Fruit fly (Drosophila melanogaster) whole organism, embryonic: ENCODE data around the gene TTLL15.

Experiments
- CG10321 ChIP-seq: fragments of 200-800 bp; sonication (Bioruptor generic); IDR thresholded peaks from 2 replicates; pipeline ENCODE4 v1.3.6; 2022; ENCODE audit warnings: missing biosample characterization, missing genetic modification characterization
- CG10979 ChIP-seq: fragments of 200-800 bp; sonication (Bioruptor generic); optimal IDR thresholded peaks from 2 replicates; lab custom pipeline; 2018; ENCODE audit warnings: missing biosample characterization, mild to moderate bottlenecking, missing genetic modification characterization, moderate library complexity
- CG13624 ChIP-seq: fragments of 200-800 bp; sonication (Bioruptor generic); optimal IDR thresholded peaks from 2 replicates; lab custom pipeline; 2016; ENCODE audit warnings: missing biosample characterization, missing genetic modification characterization
- CG13775 ChIP-seq: fragments of 200-800 bp; sonication (Bioruptor generic); optimal IDR thresholded peaks from 3 replicates; lab custom pipeline; 2017; ENCODE audit warnings: missing biosample characterization, mild to moderate bottlenecking, missing genetic modification characterization
- CG13894 ChIP-seq: fragments of 200-800 bp; sonication (Bioruptor generic); optimal IDR thresholded peaks from 3 replicates; lab custom pipeline; 2018; ENCODE audit warnings: missing biosample characterization, mild to moderate bottlenecking, missing genetic modification characterization, moderate library complexity
- CG15479 ChIP-seq: fragments of 200-800 bp; sonication (Bioruptor generic); optimal IDR thresholded peaks from 3 replicates; lab custom pipeline; 2019; ENCODE audit warnings: missing biosample characterization, mild to moderate bottlenecking, missing genetic modification characterization, moderate library complexity
- CG15514 ChIP-seq: fragments of 200-800 bp; sonication (Bioruptor generic); optimal IDR thresholded peaks from 3 replicates; lab custom pipeline; 2017; ENCODE audit warnings: missing biosample characterization, missing genetic modification characterization, mild to moderate bottlenecking, moderate library complexity, missing genetic modification reagents
- CG1602 ChIP-seq: fragments of 200-800 bp; sonication (Bioruptor generic); optimal IDR thresholded peaks from 3 replicates; lab custom pipeline; 2016; ENCODE audit warnings: missing biosample characterization, missing genetic modification characterization
- CG1603 ChIP-seq: fragments of 200-800 bp; sonication (Bioruptor generic); optimal IDR thresholded peaks from 2 replicates; lab custom pipeline; 2019; ENCODE audit warnings: missing biosample characterization, mild to moderate bottlenecking, missing genetic modification characterization, moderate library complexity
- CG16815 ChIP-seq: fragments of 200-800 bp; sonication (Bioruptor generic); optimal IDR thresholded peaks from 3 replicates; lab custom pipeline; 2017; ENCODE audit warnings: missing biosample characterization, mild to moderate bottlenecking, missing genetic modification characterization
- CG17612 ChIP-seq: fragments of 200-800 bp; sonication (Bioruptor generic); IDR thresholded peaks from 2 replicates; pipeline ENCODE4 v1.3.6; 2022; ENCODE audit warnings: missing biosample characterization, missing genetic modification characterization
- CG17802 ChIP-seq: fragments of 200-800 bp; sonication (Bioruptor generic); optimal IDR thresholded peaks from 2 replicates; lab custom pipeline; 2018; ENCODE audit warnings: missing biosample characterization, mild to moderate bottlenecking, missing genetic modification characterization, moderate library complexity
- CG18599 ChIP-seq: fragments of 200-800 bp; sonication (Bioruptor generic); optimal IDR thresholded peaks from 3 replicates; lab custom pipeline; 2017; ENCODE audit warnings: missing biosample characterization, missing genetic modification characterization, mild to moderate bottlenecking, moderate library complexity, missing genetic modification reagents
- CG2120 ChIP-seq: fragments of 200-800 bp; sonication (Bioruptor generic); optimal IDR thresholded peaks from 3 replicates; lab custom pipeline; 2016; ENCODE audit warnings: missing biosample characterization, missing genetic modification characterization
- CG34376 ChIP-seq: fragments of 200-800 bp; sonication (Bioruptor generic); optimal IDR thresholded peaks from 2 replicates; lab custom pipeline; 2018; ENCODE audit warnings: missing biosample characterization, mild to moderate bottlenecking, missing genetic modification characterization
- CG4282 ChIP-seq: fragments of 200-800 bp; sonication (Bioruptor generic); optimal IDR thresholded peaks from 2 replicates; lab custom pipeline; 2016; ENCODE audit warnings: missing biosample characterization, missing genetic modification characterization
- CG6175 ChIP-seq: fragments of 200-800 bp; sonication (Bioruptor generic); IDR thresholded peaks from 3 replicates; pipeline ENCODE4 v1.3.6; 2022; ENCODE audit warnings: missing biosample characterization, missing genetic modification characterization
- CG6791 ChIP-seq: fragments of 200-800 bp; sonication (Bioruptor generic); IDR thresholded peaks from 3 replicates; pipeline ENCODE4 v1.3.6; 2022; ENCODE audit warnings: missing biosample characterization, missing genetic modification characterization; ENCODE audit not compliant: partially characterized antibody
- CG7271 ChIP-seq: fragments of 200-800 bp; sonication (Bioruptor generic); optimal IDR thresholded peaks from 2 replicates; lab custom pipeline; 2018; ENCODE audit warnings: missing biosample characterization, mild to moderate bottlenecking, missing genetic modification characterization, moderate library complexity
- CG7987 ChIP-seq: fragments of 200-800 bp; sonication (Bioruptor generic); optimal IDR thresholded peaks from 2 replicates; lab custom pipeline; 2018; ENCODE audit warnings: missing biosample characterization, mild to moderate bottlenecking, missing genetic modification characterization, moderate library complexity
- Dfd ChIP-seq, 2 experiments: fragments of >200 bp; optimal IDR thresholded peaks; 2 replicates each; lab custom pipeline; 2017; ENCODE audit warnings: missing biosample characterization in 2 of 2, missing genetic modification characterization in 2 of 2
- Dip2 ChIP-seq: fragments of 200-800 bp; sonication (Bioruptor generic); IDR thresholded peaks from 2 replicates; pipeline ENCODE4 v1.3.6; 2022; ENCODE audit warnings: missing biosample characterization, missing genetic modification characterization
- Fer2 ChIP-seq: fragments of 200-800 bp; sonication (Bioruptor generic); optimal IDR thresholded peaks from 2 replicates; lab custom pipeline; 2018; ENCODE audit warnings: missing biosample characterization, mild to moderate bottlenecking, missing genetic modification characterization, moderate library complexity
- HLHmδ ChIP-seq: fragments of 200-800 bp; sonication (Bioruptor generic); optimal IDR thresholded peaks from 2 replicates; lab custom pipeline; 2018; ENCODE audit warnings: missing biosample characterization, mild to moderate bottlenecking, missing genetic modification characterization, moderate library complexity
- Hand ChIP-seq: fragments of 200-800 bp; sonication (Bioruptor generic); optimal IDR thresholded peaks from 2 replicates; lab custom pipeline; 2017; ENCODE audit warnings: mild to moderate bottlenecking, missing biosample characterization, missing genetic modification reagents, missing genetic modification characterization
- Lhr ChIP-seq: fragments of 200-800 bp; sonication (Bioruptor generic); optimal IDR thresholded peaks from 3 replicates; lab custom pipeline; 2017; ENCODE audit warnings: mild to moderate bottlenecking, missing biosample characterization, missing genetic modification reagents, missing genetic modification characterization
- Stat92E ChIP-seq, 3 experiments: fragments of >200 bp in 2 of 3; fragments of 200-800 bp in 1 of 3; sonication (Bioruptor generic) in 1 of 3; optimal IDR thresholded peaks; 2 replicates each; lab custom pipeline; 2017 to 2019; ENCODE audit warnings: missing biosample characterization in 3 of 3, missing genetic modification characterization in 3 of 3, mild to moderate bottlenecking in 1 of 3, moderate library complexity in 1 of 3
- TFAM ChIP-seq: fragments of 200-800 bp; sonication (Bioruptor generic); optimal IDR thresholded peaks from 2 replicates; lab custom pipeline; 2017; ENCODE audit warnings: missing biosample characterization, missing genetic modification characterization, inconsistent platforms
- YL-1 ChIP-seq: fragments of 200-800 bp; sonication (Bioruptor generic); optimal IDR thresholded peaks from 3 replicates; lab custom pipeline; 2017; ENCODE audit warnings: missing biosample characterization, mild to moderate bottlenecking, missing genetic modification characterization
- ab ChIP-seq: fragments of 200-800 bp; sonication (Bioruptor generic); optimal IDR thresholded peaks from 2 replicates; lab custom pipeline; 2016; ENCODE audit warnings: missing biosample characterization, missing genetic modification characterization
- abd-A ChIP-seq: fragments of 200-800 bp; sonication (Bioruptor generic); optimal IDR thresholded peaks from 3 replicates; lab custom pipeline; 2019; ENCODE audit warnings: missing biosample characterization, mild to moderate bottlenecking, missing genetic modification characterization, moderate library complexity
- ash1 ChIP-seq: fragments of 200-800 bp; sonication (Bioruptor generic); optimal IDR thresholded peaks from 2 replicates; lab custom pipeline; 2018; ENCODE audit warnings: missing biosample characterization, mild to moderate bottlenecking, missing genetic modification characterization
- bbx ChIP-seq: fragments of 200-800 bp; sonication (Bioruptor generic); IDR thresholded peaks from 2 replicates; pipeline ENCODE4 v1.3.6; 2022; ENCODE audit warnings: missing biosample characterization, missing genetic modification characterization; ENCODE audit not compliant: partially characterized antibody
- bsh ChIP-seq, 2 experiments: fragments of 200-800 bp; sonication (Bioruptor generic); optimal IDR thresholded peaks; 2 replicates each; lab custom pipeline; 2017 to 2018; ENCODE audit warnings: mild to moderate bottlenecking in 2 of 2, missing biosample characterization in 2 of 2, missing genetic modification characterization in 2 of 2, moderate library complexity in 1 of 2
- gcm2 ChIP-seq: fragments of 200-800 bp; sonication (Bioruptor generic); optimal IDR thresholded peaks from 2 replicates; lab custom pipeline; 2016; ENCODE audit warnings: missing biosample characterization, missing genetic modification characterization
- lab ChIP-seq: fragments of 200-800 bp; sonication (Bioruptor generic); optimal IDR thresholded peaks from 3 replicates; lab custom pipeline; 2017; ENCODE audit warnings: missing biosample characterization, missing genetic modification characterization, mild to moderate bottlenecking, moderate library complexity, missing genetic modification reagents
- lola ChIP-seq, 3 experiments: fragments of >200 bp in 2 of 3; fragments of 200-800 bp in 1 of 3; sonication (Bioruptor generic) in 1 of 3; optimal IDR thresholded peaks; 2 replicates each; lab custom pipeline; 2017 to 2019; ENCODE audit warnings: missing biosample characterization in 3 of 3, missing genetic modification characterization in 3 of 3, mild to moderate bottlenecking in 1 of 3, moderate library complexity in 1 of 3
- nerfin-1 ChIP-seq: fragments of 200-800 bp; sonication (Bioruptor generic); optimal IDR thresholded peaks from 3 replicates; lab custom pipeline; 2019; ENCODE audit warnings: missing biosample characterization, mild to moderate bottlenecking, missing genetic modification characterization, moderate library complexity
- onecut ChIP-seq: fragments of 200-800 bp; sonication (Bioruptor generic); IDR thresholded peaks from 2 replicates; pipeline ENCODE4 v1.3.6; 2022; ENCODE audit warnings: missing biosample characterization, missing genetic modification characterization
- pfk ChIP-seq: fragments of 200-800 bp; sonication (Bioruptor generic); optimal IDR thresholded peaks from 2 replicates; lab custom pipeline; 2018; ENCODE audit warnings: missing biosample characterization, mild to moderate bottlenecking, missing genetic modification characterization, moderate library complexity
- pita ChIP-seq: fragments of 200-800 bp; sonication (Bioruptor generic); optimal IDR thresholded peaks from 2 replicates; lab custom pipeline; 2017; ENCODE audit warnings: missing biosample characterization, mild to moderate bottlenecking, missing genetic modification characterization
- prd ChIP-seq, 3 experiments: fragments of >200 bp in 2 of 3; fragments of 200-800 bp in 1 of 3; sonication (Bioruptor generic) in 1 of 3; optimal IDR thresholded peaks in 2 of 3; IDR thresholded peaks in 1 of 3; 2 replicates in 2 of 3; 3 replicates in 1 of 3; pipeline versions ENCODE4 v1.3.6 to Lab custom; 2017 to 2022; ENCODE audit warnings: missing biosample characterization in 1 of 3, missing genetic modification characterization in 1 of 3
- ranshi ChIP-seq: fragments of 200-800 bp; sonication (Bioruptor generic); IDR thresholded peaks from 2 replicates; pipeline ENCODE4 v1.3.6; 2022; ENCODE audit warnings: missing biosample characterization, missing genetic modification characterization
- sna ChIP-seq: fragments of 200-800 bp; sonication (Bioruptor generic); IDR thresholded peaks from 2 replicates; pipeline ENCODE4 v1.3.6; 2022; ENCODE audit warnings: missing biosample characterization, missing genetic modification characterization; ENCODE audit not compliant: partially characterized antibody
- wdn ChIP-seq: fragments of 200-800 bp; sonication (Bioruptor generic); IDR thresholded peaks from 2 replicates; pipeline ENCODE4 v1.3.6; 2022; ENCODE audit warnings: missing biosample characterization, missing genetic modification characterization
- wek ChIP-seq: fragments of 200-800 bp; sonication (Bioruptor generic); optimal IDR thresholded peaks from 3 replicates; lab custom pipeline; 2018; ENCODE audit warnings: missing biosample characterization, mild to moderate bottlenecking, missing genetic modification characterization, moderate library complexity
- zf30C ChIP-seq: fragments of 200-800 bp; sonication (Bioruptor generic); optimal IDR thresholded peaks from 3 replicates; lab custom pipeline; 2018; ENCODE audit warnings: missing biosample characterization, mild to moderate bottlenecking, missing genetic modification characterization
- zfh1 ChIP-seq: fragments of 200-800 bp; sonication (Bioruptor generic); IDR thresholded peaks from 3 replicates; pipeline ENCODE4 v1.3.6; 2022; ENCODE audit warnings: missing biosample characterization, missing genetic modification characterization

Gene TTLL15

DNA sequence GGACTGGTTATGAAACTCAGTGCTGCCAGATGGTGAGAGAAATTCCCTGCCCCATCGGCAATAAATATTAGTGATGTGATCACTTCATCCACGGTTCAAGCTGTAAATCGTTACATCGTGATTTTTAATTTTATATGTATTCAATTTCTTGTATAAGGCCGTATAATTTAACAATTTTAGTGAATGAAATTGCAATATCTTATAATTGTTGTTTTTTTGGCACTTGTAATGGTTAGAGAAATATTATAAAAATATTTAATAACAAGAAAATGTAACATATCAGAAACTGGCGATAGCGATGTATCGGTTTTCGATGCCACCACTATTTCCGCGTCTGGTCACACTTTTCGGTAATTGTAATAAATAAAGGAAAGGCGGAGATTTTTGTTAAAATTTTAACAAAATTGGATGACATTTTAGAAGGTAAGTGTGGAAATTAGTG lies 31.0 kb upstream of the TTLL15 start, which contains the start of the genes mRpL37 and Rbp1 (continued):
- TF ChIP-seq YL-1 (GFP tag; lab: Kevin White, UChicago) (peak; percentile 76), CG15479 (GFP tag; lab: Kevin White, UChicago) (no peak), onecut (GFP tag; lab: Robert Waterston, UW) (peak; percentile 59; the same call in 1 of the 2 replicates), ash1 (GFP tag; lab: Kevin White, UChicago) (no peak), wek (no peak), CG17612 (GFP tag; lab: Robert Waterston, UW) (no peak), zfh1 (peak; percentile 41; the same call in 1 of the 3 replicates), CG15514 (GFP tag; lab: Kevin White, UChicago) (peak; percentile 53), CG18599 (GFP tag; lab: Kevin White, UChicago) (peak; percentile 56), CG13894 (tag; lab: Kevin White, UChicago) (no peak), prd (optimal IDR thresholded peaks at IDR 0.05; lab: Kevin White, UChicago) (no peak), prd (GFP tag; IDR thresholded peaks at IDR 0.05; lab: Robert Waterston, UW) (peak; percentile 90), CG4282 (GFP tag; lab: Kevin White, UChicago) (no peak), lola (GFP tag; optimal IDR thresholded peaks at IDR 0.05; lab: Kevin White, UChicago) (peak in 1 of 3 experiments; percentile 86), CG16815 (GFP tag; lab: Kevin White, UChicago) (peak; percentile 79), CG7987 (GFP tag; lab: Kevin White, UChicago) (no peak), wdn (GFP tag; lab: Robert Waterston, UW) (no peak), pfk (no peak), abd-A (tag; lab: Kevin White, UChicago) (no peak), Stat92E (GFP tag; optimal IDR thresholded peaks at IDR 0.05; lab: Kevin White, UChicago) (peak in 1 of 3 experiments; percentile 30), CG10979 (tag; lab: Kevin White, UChicago) (peak; percentile 63), Hand (GFP tag; lab: Kevin White, UChicago) (no peak), pita (GFP tag; lab: Kevin White, UChicago) (no peak), Dip2 (GFP tag; lab: Robert Waterston, UW) (no peak), sna (peak; percentile 86), ranshi (peak; percentile 66; the same call in 1 of the 2 replicates), CG6175 (GFP tag; lab: Robert Waterston, UW) (no peak), CG6791 (GFP tag; lab: Robert Waterston, UW) (peak; percentile 60; the same call in 2 of the 3 replicates), bbx (GFP tag; lab: Robert Waterston, UW) (peak; percentile 56), ab (GFP tag; lab: Kevin White, UChicago) (no peak), CG17802 (tag; lab: Kevin White, UChicago) (no peak), CG2120 (GFP tag; lab: Kevin White, UChicago) (peak; percentile 80), CG13775 (GFP tag; lab: Kevin White, UChicago) (peak; percentile 82), bsh (GFP tag; optimal IDR thresholded peaks at IDR 0.05; lab: Kevin White, UChicago) (peak in 1 of 2 experiments; percentile 68), zf30C (GFP tag; lab: Kevin White, UChicago) (no peak), lab (GFP tag; lab: Kevin White, UChicago) (no peak), TFAM (GFP tag; lab: Kevin White, UChicago) (no peak), CG1602 (peak; percentile 76), CG13624 (GFP tag; lab: Kevin White, UChicago) (peak; percentile 33), HLHmδ (GFP tag; lab: Kevin White, UChicago) (no peak), Dfd (GFP tag; optimal IDR thresholded peaks at IDR 0.05; lab: Kevin White, UChicago) (peak in 1 of 2 experiments; percentile 16), Fer2 (tag; lab: Kevin White, UChicago) (peak; percentile 45), CG7271 (tag; lab: Kevin White, UChicago) (no peak), CG1603 (tag; lab: Kevin White, UChicago) (no peak), CG10321 (GFP tag; lab: Robert Waterston, UW) (no peak), CG34376 (GFP tag; lab: Kevin White, UChicago) (peak; percentile 1), gcm2 (GFP tag; lab: Kevin White, UChicago) (no peak), Lhr (peak; percentile 64), nerfin-1 (no peak)
